Worm (Caenorhabditis elegans): ENCODE data around the gene srz-70.
A peak's percentile ranks its signal among the peaks of the same experiment; 100 is the strongest.

The srz-70 gene

DNA sequence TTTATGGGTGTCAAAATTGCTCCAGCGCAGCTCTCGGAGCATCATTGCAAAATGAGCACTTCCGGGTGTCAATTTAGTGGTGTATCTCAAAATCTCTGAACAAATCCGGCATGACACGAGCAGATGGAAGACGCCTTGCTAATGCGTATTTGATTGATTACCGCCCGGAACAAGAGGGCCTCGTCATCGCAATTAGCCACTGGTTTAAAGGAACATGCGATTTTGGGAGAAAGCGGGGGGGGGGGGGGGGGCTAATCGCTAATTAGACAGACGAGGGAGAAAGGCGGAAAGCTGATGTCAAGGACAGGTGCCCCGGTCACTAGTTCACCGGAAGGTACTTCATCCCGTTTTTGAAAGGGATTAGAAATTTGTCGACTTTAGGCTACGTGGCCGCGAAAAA is 42.9 kb upstream of the srz-70 start:
- TF ChIP-seq lsy-12 (tag; optimal IDR thresholded peaks at IDR 0.05): no peak
- TF ChIP-seq pha-4 (tag; optimal IDR thresholded peaks at IDR 0.05): no peak
- no peak for TF ChIP-seq elt-1 (tag; optimal IDR thresholded peaks at IDR 0.05)
- TF ChIP-seq nhr-76 (tag; optimal IDR thresholded peaks at IDR 0.05): no peak
- TF ChIP-seq nhr-23 (tag; optimal IDR thresholded peaks at IDR 0.05): peak; percentile 7

- peak; percentile 22 for TF ChIP-seq tbx-2 (tag; optimal IDR thresholded peaks at IDR 0.05)
- peak; percentile 27 for TF ChIP-seq lin-39 (tag; optimal IDR thresholded peaks at IDR 0.05)
- TF ChIP-seq aly-2 (tag; optimal IDR thresholded peaks at IDR 0.05): no peak
- TF ChIP-seq lsy-12 (tag; optimal IDR thresholded peaks at IDR 0.05): no peak
- TF ChIP-seq egl-5 (tag; optimal IDR thresholded peaks at IDR 0.05): peak; percentile 33
- TF ChIP-seq R02D3.7 (tag; optimal IDR thresholded peaks at IDR 0.05): no peak
- no peak for TF ChIP-seq lin-15B (tag; optimal IDR thresholded peaks at IDR 0.05)
- TF ChIP-seq nfya-1 (tag; optimal IDR thresholded peaks at IDR 0.05; ENCODE audit: insufficient read depth): peak; percentile 40
- TF ChIP-seq hmg-11 (tag; optimal IDR thresholded peaks at IDR 0.05): peak; percentile 73
Measured at ce11 chrIV:3520957-3521356, 42.1 kb upstream of the srz-70 start.

- TF ChIP-seq nhr-23 (tag; optimal IDR thresholded peaks at IDR 0.05) (no peak), nhr-76 (tag; optimal IDR thresholded peaks at IDR 0.05) (no peak), R02D3.7 (tag; optimal IDR thresholded peaks at IDR 0.05) (no peak), nhr-25 (tag; optimal IDR thresholded peaks at IDR 0.05) (no peak), lin-39 (tag; optimal IDR thresholded peaks at IDR 0.05) (peak; percentile 13)
Measured at ce11 chrIV:3520374-3520773, 41.6 kb upstream of the srz-70 start.

DNA sequence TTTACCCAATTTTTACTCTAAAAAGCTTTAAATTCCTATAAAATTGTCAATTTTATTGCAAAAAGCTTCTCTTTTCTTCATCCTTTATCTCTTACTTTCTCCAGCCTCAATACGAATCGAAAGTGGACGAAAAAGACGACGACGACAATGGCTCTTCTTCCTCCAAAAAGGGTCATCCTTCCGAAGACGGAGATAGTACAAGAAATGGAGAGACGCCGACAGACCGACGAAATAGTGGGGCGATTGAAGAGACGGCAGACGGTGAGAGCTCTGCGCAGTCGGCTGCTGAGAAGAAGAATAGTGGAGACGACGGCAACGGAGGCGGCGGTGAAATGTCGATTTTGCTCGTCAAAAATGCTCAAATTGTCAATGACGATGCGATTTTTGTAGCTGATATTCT is 40.5 kb upstream of the srz-70 start:
- TF ChIP-seq nhr-28 (tag; optimal IDR thresholded peaks at IDR 0.05) (no peak), ceh-9 (tag; optimal IDR thresholded peaks at IDR 0.05) (no peak), ceh-28 (tag; optimal IDR thresholded peaks at IDR 0.05) (peak; percentile 28), lin-39 (tag; optimal IDR thresholded peaks at IDR 0.05) (peak; percentile 24), hmg-11 (tag; optimal IDR thresholded peaks at IDR 0.05) (peak; percentile 67), ceh-16 (tag; optimal IDR thresholded peaks at IDR 0.05) (no peak), ZK546.5 (tag; optimal IDR thresholded peaks at IDR 0.05) (no peak), lin-15B (tag; optimal IDR thresholded peaks at IDR 0.05) (peak; percentile 1), snpc-4 (tag; optimal IDR thresholded peaks at IDR 0.05) (peak; percentile 95), nfya-1 (tag; optimal IDR thresholded peaks at IDR 0.05; ENCODE audit: insufficient read depth) (peak; percentile 63), nhr-23 (tag; optimal IDR thresholded peaks at IDR 0.05) (peak; percentile 30), mdl-1 (tag; optimal IDR thresholded peaks at IDR 0.05) (no peak)

- no peak for TF ChIP-seq R02D3.7 (tag; optimal IDR thresholded peaks at IDR 0.05)
- no peak for TF ChIP-seq aly-2 (tag; optimal IDR thresholded peaks at IDR 0.05)
- no peak for TF ChIP-seq ztf-4 (tag; optimal IDR thresholded peaks at IDR 0.05)
- no peak for TF ChIP-seq skn-1 (tag; optimal IDR thresholded peaks at IDR 0.05)
- TF ChIP-seq nhr-77 (tag; optimal IDR thresholded peaks at IDR 0.05): no peak
- TF ChIP-seq nhr-11 (tag; optimal IDR thresholded peaks at IDR 0.05): no peak
- TF ChIP-seq ama-1 (optimal IDR thresholded peaks at IDR 0.05): no peak
Measured at ce11 chrIV:3517582-3517981, 38.8 kb upstream of the srz-70 start.

ce11 chrIV:3516586-3516985 is 37.8 kb upstream of the srz-70 start, which contains the start of gene unc-33:
TSS of gene unc-33 (plus strand) at chrIV:3516886.
- no peak for TF ChIP-seq sea-2 (GFP tag; optimal IDR thresholded peaks at IDR 0.05)
- TF ChIP-seq elt-1 (tag; optimal IDR thresholded peaks at IDR 0.05): no peak
- TF ChIP-seq skn-1 (tag; optimal IDR thresholded peaks at IDR 0.05): no peak
- no peak for TF ChIP-seq snpc-4 (tag; optimal IDR thresholded peaks at IDR 0.05)
- TF ChIP-seq nhr-237 (tag; optimal IDR thresholded peaks at IDR 0.05): no peak
- no peak for TF ChIP-seq unc-62 (GFP tag; optimal IDR thresholded peaks at IDR 0.05)

ce11 chrIV:3515412-3516046 is 36.7 kb upstream of the srz-70 start:
- TF ChIP-seq egl-27 (tag; optimal IDR thresholded peaks at IDR 0.05) (no peak), tbx-2 (tag; optimal IDR thresholded peaks at IDR 0.05) (no peak), daf-12 (tag; optimal IDR thresholded peaks at IDR 0.05) (no peak), lin-15B (tag; optimal IDR thresholded peaks at IDR 0.05) (peak; percentile 39), snpc-4 (tag; optimal IDR thresholded peaks at IDR 0.05) (peak; percentile 58), ceh-28 (tag; optimal IDR thresholded peaks at IDR 0.05) (peak; percentile 88), eor-1 (tag; optimal IDR thresholded peaks at IDR 0.05) (no peak), ama-1 (optimal IDR thresholded peaks at IDR 0.05) (peak; percentile 6), nhr-67 (tag; optimal IDR thresholded peaks at IDR 0.05) (no peak), hmg-11 (tag; optimal IDR thresholded peaks at IDR 0.05) (peak; percentile 86), ceh-9 (tag; optimal IDR thresholded peaks at IDR 0.05) (no peak), lin-39 (tag; optimal IDR thresholded peaks at IDR 0.05) (peak; percentile 76), aly-2 (tag; optimal IDR thresholded peaks at IDR 0.05) (no peak), elt-2 (tag; optimal IDR thresholded peaks at IDR 0.05) (peak; percentile 15), jun-1 (tag; optimal IDR thresholded peaks at IDR 0.05) (peak; percentile 75), ceh-16 (tag; optimal IDR thresholded peaks at IDR 0.05) (no peak), pha-4 (tag; optimal IDR thresholded peaks at IDR 0.05) (peak; percentile 52), pqm-1 (tag; optimal IDR thresholded peaks at IDR 0.05) (peak; percentile 22), egl-5 (tag; optimal IDR thresholded peaks at IDR 0.05) (peak; percentile 61), fkh-10 (GFP tag; optimal IDR thresholded peaks at IDR 0.05) (peak; percentile 18), nhr-25 (tag; optimal IDR thresholded peaks at IDR 0.05) (no peak), unc-62 (GFP tag; optimal IDR thresholded peaks at IDR 0.05) (no peak), ztf-11 (tag; optimal IDR thresholded peaks at IDR 0.05) (no peak), nhr-23 (tag; optimal IDR thresholded peaks at IDR 0.05) (peak; percentile 18)
